Worm (Caenorhabditis elegans) whole organism, young adult: ENCODE data around the gene mthf-1.

Experiments
- B0019.2 ChIP-seq: fragments of 200-800 bp; sonication (Bioruptor generic); conservative IDR thresholded peaks from 2 replicates; pipeline ENCODE4 v1.3.6; 2022; ENCODE audit warnings: missing genetic modification reagents, missing genetic modification characterization, missing compliant biosample characterization
- D2030.7 ChIP-seq: fragments of 200-800 bp; sonication (Bioruptor generic); IDR thresholded peaks from 2 replicates; pipeline ENCODE4 v1.3.6; 2022; ENCODE audit warnings: missing genetic modification reagents, missing genetic modification characterization, missing compliant biosample characterization
- F33H1.4 ChIP-seq: fragments of 200-800 bp; sonication (Bioruptor generic); IDR thresholded peaks from 2 replicates; pipeline ENCODE4 v1.3.6; 2022; ENCODE audit warnings: missing genetic modification reagents, missing genetic modification characterization, missing compliant biosample characterization
- K11D2.4 ChIP-seq: fragments of 200-800 bp; sonication (Bioruptor generic); IDR thresholded peaks from 2 replicates; pipeline ENCODE4 v1.3.6; 2022; ENCODE audit warnings: missing genetic modification reagents, missing genetic modification characterization, missing compliant biosample characterization
- K12H6.12 ChIP-seq: fragments of 200-800 bp; sonication (Bioruptor generic); optimal IDR thresholded peaks from 2 replicates; lab custom pipeline; 2018; ENCODE audit warnings: mild to moderate bottlenecking, missing genetic modification characterization, missing compliant biosample characterization
- T07F8.4 ChIP-seq: sonication (generic microtip); optimal IDR thresholded peaks from 2 replicates; lab custom pipeline; 2016; ENCODE audit warnings: mild to moderate bottlenecking, missing genetic modification characterization, moderate library complexity, missing compliant biosample characterization
- Y56A3A.18 ChIP-seq: fragments of 200-800 bp; sonication (Bioruptor generic); IDR thresholded peaks from 2 replicates; pipeline ENCODE4 v1.3.6; 2022; ENCODE audit warnings: missing genetic modification reagents, missing genetic modification characterization, missing compliant biosample characterization
- ama-1 ChIP-seq, 3 experiments: fragments of 150-350 bp in 1 of 3; sonication (generic microtip) in 2 of 3; optimal IDR thresholded peaks; 2 replicates each; lab custom pipeline; 2014 to 2018; ENCODE audit warnings: missing biosample characterization in 2 of 3, missing genetic modification characterization in 2 of 3, missing genetic modification reagents in 2 of 3
- aptf-2 ChIP-seq: fragments of 200-800 bp; sonication (Bioruptor generic); conservative IDR thresholded peaks from 2 replicates; pipeline ENCODE4 v1.3.6; 2022; ENCODE audit warnings: missing genetic modification reagents, missing genetic modification characterization, missing compliant biosample characterization
- cebp-1 ChIP-seq, 2 experiments: fragments of 200-800 bp in 1 of 2; sonication (Bioruptor generic) in 1 of 2; sonication (generic microtip) in 1 of 2; IDR thresholded peaks in 1 of 2; optimal IDR thresholded peaks in 1 of 2; 2 replicates each; pipeline versions ENCODE4 v1.3.6 to Lab custom; 2017 to 2022; ENCODE audit warnings: missing compliant biosample characterization in 2 of 2, missing genetic modification characterization in 2 of 2, mild to moderate bottlenecking in 1 of 2, missing genetic modification reagents in 1 of 2, moderate library complexity in 1 of 2
- ceh-58 ChIP-seq: fragments of 200-800 bp; sonication (Bioruptor generic); IDR thresholded peaks from 2 replicates; pipeline ENCODE4 v1.3.6; 2022; ENCODE audit warnings: missing genetic modification characterization, missing compliant biosample characterization
- die-1 ChIP-seq: sonication (generic microtip); optimal IDR thresholded peaks from 2 replicates; lab custom pipeline; 2016; ENCODE audit warnings: missing genotype, mild to moderate bottlenecking, missing genetic modification characterization, missing compliant biosample characterization
- egrh-3 ChIP-seq: fragments of 200-800 bp; sonication (Bioruptor generic); IDR thresholded peaks from 2 replicates; pipeline ENCODE4 v1.3.6; 2022; ENCODE audit warnings: missing genetic modification reagents, missing genetic modification characterization, missing compliant biosample characterization
- fkh-3 ChIP-seq: sonication (generic microtip); optimal IDR thresholded peaks from 2 replicates; lab custom pipeline; 2016; ENCODE audit warnings: mild to moderate bottlenecking, missing genetic modification characterization, missing compliant biosample characterization
- hlh-12 ChIP-seq: sonication (generic microtip); optimal IDR thresholded peaks from 2 replicates; lab custom pipeline; 2016; ENCODE audit warnings: missing genetic modification characterization, missing compliant biosample characterization
- hlh-26 ChIP-seq: fragments of 200-800 bp; sonication (Bioruptor generic); conservative IDR thresholded peaks from 2 replicates; pipeline ENCODE4 v1.3.6; 2022; ENCODE audit warnings: missing genetic modification reagents, missing genetic modification characterization, missing compliant biosample characterization
- hsf-1 ChIP-seq: fragments of 200-800 bp; sonication (Bioruptor generic); IDR thresholded peaks from 2 replicates; pipeline ENCODE4 v1.3.6; 2022; ENCODE audit warnings: missing genetic modification reagents, missing genetic modification characterization, missing compliant biosample characterization
- let-607 ChIP-seq, 2 experiments: fragments of 200-800 bp in 1 of 2; sonication (Bioruptor generic) in 1 of 2; sonication (generic microtip) in 1 of 2; optimal IDR thresholded peaks; 2 replicates each; lab custom pipeline; 2016 to 2018; ENCODE audit warnings: mild to moderate bottlenecking in 2 of 2, missing compliant biosample characterization in 2 of 2, missing genetic modification characterization in 2 of 2, moderate library complexity in 2 of 2, missing genotype in 1 of 2
- lin-35 ChIP-seq, 3 experiments: fragments of 150-350 bp in 2 of 3; sonication (generic microtip) in 1 of 3; optimal IDR thresholded peaks; 2 replicates each; lab custom pipeline; 2014 to 2018; ENCODE audit warnings: missing biosample characterization in 3 of 3, missing genetic modification characterization in 3 of 3, missing genetic modification reagents in 3 of 3
- mel-28 ChIP-seq: sonication (generic microtip); optimal IDR thresholded peaks from 2 replicates; lab custom pipeline; 2016; ENCODE audit warnings: borderline replicate concordance, mild to moderate bottlenecking, missing genetic modification characterization, missing compliant biosample characterization
- nfyb-1 ChIP-seq: fragments of 200-800 bp; sonication (Bioruptor generic); IDR thresholded peaks from 2 replicates; pipeline ENCODE4 v1.3.6; 2022; ENCODE audit warnings: missing genetic modification reagents, missing genetic modification characterization, missing compliant biosample characterization
- nhr-80 ChIP-seq: sonication (generic microtip); optimal IDR thresholded peaks from 2 replicates; lab custom pipeline; 2016; ENCODE audit warnings: missing genetic modification characterization, missing compliant biosample characterization
- nhr-90 ChIP-seq: sonication (generic microtip); optimal IDR thresholded peaks from 2 replicates; lab custom pipeline; 2016; ENCODE audit warnings: missing genotype, mild to moderate bottlenecking, missing genetic modification characterization, missing compliant biosample characterization
- pbrm-1 ChIP-seq: fragments of 200-800 bp; sonication (Bioruptor generic); IDR thresholded peaks from 2 replicates; pipeline ENCODE4 v1.3.6; 2022; ENCODE audit warnings: missing genetic modification reagents, missing genetic modification characterization, missing compliant biosample characterization
- sdz-38 ChIP-seq: sonication (generic microtip); optimal IDR thresholded peaks from 2 replicates; lab custom pipeline; 2016; ENCODE audit warnings: missing genotype, missing genetic modification characterization, missing compliant biosample characterization
- snpc-1.3 ChIP-seq: sonication (generic microtip); optimal IDR thresholded peaks from 2 replicates; lab custom pipeline; 2017; ENCODE audit warnings: missing genetic modification characterization, mild to moderate bottlenecking, missing compliant biosample characterization, antibody characterized with exemption, moderate library complexity, missing genotype, missing genetic modification reagents; ENCODE audit not compliant: insufficient read depth
- tbp1 ChIP-seq: fragments of 200-800 bp; sonication (Bioruptor generic); optimal IDR thresholded peaks from 2 replicates; lab custom pipeline; 2018; ENCODE audit warnings: mild to moderate bottlenecking, missing genetic modification characterization, missing compliant biosample characterization
- zfh-2 ChIP-seq: fragments of 200-800 bp; sonication (Bioruptor generic); conservative IDR thresholded peaks from 2 replicates; pipeline ENCODE4 v1.3.6; 2022; ENCODE audit warnings: missing genetic modification reagents, missing genetic modification characterization, missing compliant biosample characterization
- zim-3 ChIP-seq: sonication (generic microtip); optimal IDR thresholded peaks from 2 replicates; lab custom pipeline; 2017; ENCODE audit warnings: mild to moderate bottlenecking, missing genetic modification characterization, moderate library complexity, missing compliant biosample characterization
- ztf-18 ChIP-seq: sonication (generic microtip); optimal IDR thresholded peaks from 2 replicates; lab custom pipeline; 2016; ENCODE audit warnings: missing genotype, mild to moderate bottlenecking, missing genetic modification characterization, missing compliant biosample characterization
- ztf-26 ChIP-seq: sonication (generic microtip); optimal IDR thresholded peaks from 2 replicates; lab custom pipeline; 2017; ENCODE audit warnings: missing genetic modification characterization, missing compliant biosample characterization

The mthf-1 gene

ce11 chrII:7777320-7777978 lies at the start of gene mthf-1:
Gene mthf-1, minus strand, starts transcription at chrII:7777823.
- TF ChIP-seq tbp1 (GFP tag; lab: Kevin White, UChicago) = peak; percentile 2
- peak; percentile 26; the same call in 1 of the 2 replicates for TF ChIP-seq Y56A3A.18 (GFP tag; lab: Robert Waterston, UW)
- TF ChIP-seq let-607 (tag; optimal IDR thresholded peaks at IDR 0.05; lab: Kevin White, UChicago) = peak in 1 of 2 experiments; percentile 13
- no peak for TF ChIP-seq T07F8.4 (tag; lab: Kevin White, UChicago)
- no peak for TF ChIP-seq ama-1 (optimal IDR thresholded peaks at IDR 0.05; lab: Kevin White, UChicago)
- no peak for TF ChIP-seq ama-1 (GFP tag; optimal IDR thresholded peaks at IDR 0.05; lab: Kevin White, UChicago)
- no peak for TF ChIP-seq cebp-1 (GFP tag; IDR thresholded peaks at IDR 0.05; lab: Robert Waterston, UW)
- peak; percentile 22 for TF ChIP-seq cebp-1 (tag; optimal IDR thresholded peaks at IDR 0.05; lab: Kevin White, UChicago)
- TF ChIP-seq nhr-80 = peak; percentile 71
- peak in 1 of 3 experiments; percentile 41 for TF ChIP-seq lin-35 (GFP tag; optimal IDR thresholded peaks at IDR 0.05; lab: Kevin White, UChicago)
- TF ChIP-seq die-1 (tag; lab: Kevin White, UChicago) = no peak
- TF ChIP-seq ztf-18 (tag; lab: Kevin White, UChicago) = no peak
- TF ChIP-seq hlh-26 = no peak
- 0 out of 2 replicates have a peak, but pooled peaks have one; percentile 41 for TF ChIP-seq K11D2.4

DNA sequence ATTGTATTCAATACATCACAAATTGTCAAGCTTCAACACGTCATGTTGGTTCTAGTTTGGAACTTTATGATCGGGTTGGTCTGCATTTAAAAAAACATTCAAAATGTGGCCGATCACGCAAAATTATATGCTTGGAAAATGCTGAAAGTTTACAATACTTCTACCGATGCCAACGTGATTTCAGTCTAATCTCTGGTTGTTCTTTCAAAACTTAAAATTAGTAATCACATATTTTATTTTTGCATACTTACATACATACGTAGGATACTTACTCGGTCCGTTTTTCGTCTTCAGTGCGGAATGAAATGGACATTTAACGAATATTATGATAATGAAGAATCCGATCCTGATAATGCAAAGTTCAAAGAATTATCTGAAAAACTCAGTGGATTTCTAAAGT lies 47.5 kb upstream of the mthf-1 start, which contains the start of gene srw-62:
TSS of gene srw-62 (plus strand) at position 301 of the 400 bp plus-strand sequence.
- TF ChIP-seq zfh-2 (GFP tag; lab: Robert Waterston, UW) (no peak), ztf-26 (no peak), K12H6.12 (tag; lab: Kevin White, UChicago) (no peak), B0019.2 (no peak), hlh-12 (tag; lab: Kevin White, UChicago) (no peak), F33H1.4 (no peak), aptf-2 (GFP tag; lab: Robert Waterston, UW) (no peak), D2030.7 (GFP tag; lab: Robert Waterston, UW) (no peak), K11D2.4 (no peak), egrh-3 (no peak), nfyb-1 (GFP tag; lab: Robert Waterston, UW) (no peak), nhr-90 (tag; lab: Kevin White, UChicago) (no peak), sdz-38 (tag; lab: Kevin White, UChicago) (no peak)
- TF ChIP-seq, all 124 proteins: peak for 0

DNA sequence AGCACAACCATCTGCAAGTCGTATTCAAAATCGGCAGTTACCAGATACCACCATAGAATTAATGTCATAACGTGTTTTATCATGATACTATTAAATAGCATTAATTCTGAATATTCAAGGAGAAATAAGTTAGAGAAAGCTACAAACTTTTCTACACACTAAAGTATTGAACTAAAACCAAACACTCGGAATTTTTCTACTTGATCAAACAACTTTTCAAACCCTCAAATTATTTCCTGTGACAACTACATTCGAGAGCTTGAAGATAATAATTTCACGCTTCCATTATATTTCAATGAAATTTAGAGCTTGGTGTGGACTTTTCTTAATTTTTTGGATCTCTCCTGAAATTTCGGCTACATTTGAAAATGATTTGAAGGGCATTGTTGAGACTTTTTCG lies 44.8 kb upstream of the mthf-1 start, which contains the start of gene irld-47:
TSS of gene irld-47 (minus strand) at position 101 of the 400 bp plus-strand sequence.
- TF ChIP-seq nfyb-1 (GFP tag; lab: Robert Waterston, UW) (no peak), pbrm-1 (GFP tag; lab: Robert Waterston, UW) (no peak)

DNA sequence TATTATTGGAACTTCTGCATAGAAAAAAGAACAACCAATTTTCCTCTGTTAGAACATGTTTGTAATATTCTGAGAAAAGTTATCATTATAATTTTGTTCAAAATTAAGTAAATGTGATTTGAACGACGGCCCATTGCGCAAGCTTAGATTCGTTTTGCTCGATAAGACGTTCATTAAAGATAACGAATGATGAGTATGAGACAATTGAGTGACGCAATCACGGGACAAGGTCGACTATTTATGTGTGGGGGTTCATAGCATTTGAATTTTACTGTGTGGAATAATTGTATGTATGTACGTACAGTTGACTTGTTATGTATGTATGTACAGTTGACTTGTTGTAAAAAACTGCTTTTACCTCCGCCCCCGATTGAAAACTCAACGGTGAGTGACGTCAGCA lies 41.7 kb upstream of the mthf-1 start:
- TF ChIP-seq snpc-1.3 (tag; lab: Kevin White, UChicago) (no peak), ceh-58 (no peak), pbrm-1 (GFP tag; lab: Robert Waterston, UW) (no peak), mel-28 (tag; lab: Kevin White, UChicago) (no peak)
- TF ChIP-seq, all 124 proteins: peak for 0

- no peak for TF ChIP-seq fkh-3 (tag; lab: Kevin White, UChicago)
- TF ChIP-seq hsf-1 (GFP tag; lab: Robert Waterston, UW) = 0 out of 2 replicates have a peak, but pooled peaks have one; percentile 7
- no peak for TF ChIP-seq zim-3 (tag; lab: Kevin White, UChicago)
- TF ChIP-seq Y56A3A.18 (GFP tag; lab: Robert Waterston, UW) = no peak
These were observed 40.0 kb upstream of the mthf-1 start for ce11 chrII:7817580-7817979.
